Worm (Caenorhabditis elegans): ENCODE measurements around the gene C06E1.1.

ce11 chrIII:8573301-8573700 lies 32.3 kb upstream of the C06E1.1 start:
- no peak for TF ChIP-seq ceh-31 (tag; optimal IDR thresholded peaks at IDR 0.05)
- TF ChIP-seq ama-1 (optimal IDR thresholded peaks at IDR 0.05) = no peak
- no peak for TF ChIP-seq nhr-11 (tag; optimal IDR thresholded peaks at IDR 0.05)
- no peak for TF ChIP-seq hlh-30 (tag; optimal IDR thresholded peaks at IDR 0.05; ENCODE audit: insufficient read depth)
